Worm (Caenorhabditis elegans) whole organism, early embryonic: ENCODE results near the gene C03G6.17.

Source experiments
- B0310.2 ChIP-seq: sonication (generic microtip); optimal IDR thresholded peaks from 2 replicates; lab custom pipeline; 2016; ENCODE audit warnings: mild to moderate bottlenecking, missing genetic modification characterization, missing compliant biosample characterization
- aly-1 ChIP-seq: sonication (generic microtip); optimal IDR thresholded peaks from 2 replicates; lab custom pipeline; 2016; ENCODE audit warnings: missing genetic modification characterization, missing compliant biosample characterization
- ama-1 ChIP-seq: fragments of 150-350 bp; optimal IDR thresholded peaks from 2 replicates; lab custom pipeline; 2014
- ceh-13 ChIP-seq: fragments of 200-800 bp; sonication (Bioruptor generic); optimal IDR thresholded peaks from 2 replicates; lab custom pipeline; 2018; ENCODE audit warnings: mild to moderate bottlenecking, missing genetic modification characterization, missing compliant biosample characterization
- flt-1 ChIP-seq: fragments of 200-800 bp; sonication (Bioruptor generic); IDR thresholded peaks from 2 replicates; pipeline ENCODE4 v1.3.6; 2022; ENCODE audit warnings: missing genetic modification characterization, missing compliant biosample characterization
- hnd-1 ChIP-seq: sonication (generic microtip); optimal IDR thresholded peaks from 2 replicates; lab custom pipeline; 2016; ENCODE audit warnings: missing genetic modification characterization, missing compliant biosample characterization
- pes-1 ChIP-seq: fragments of 200-800 bp; sonication (Bioruptor generic); IDR thresholded peaks from 2 replicates; pipeline ENCODE4 v1.3.6; 2022; ENCODE audit warnings: missing genetic modification reagents, missing genetic modification characterization, missing compliant biosample characterization
- sea-1 ChIP-seq: fragments of 200-800 bp; sonication (Bioruptor generic); conservative IDR thresholded peaks from 2 replicates; pipeline ENCODE4 v1.3.6; 2022; ENCODE audit warnings: missing genetic modification characterization, missing compliant biosample characterization

- TF ChIP-seq flt-1 (GFP tag; lab: Robert Waterston, UW): no peak
- no peak for TF ChIP-seq aly-1 (tag; lab: Kevin White, UChicago)
- TF ChIP-seq ceh-13: no peak
- no peak for TF ChIP-seq pes-1 (GFP tag; lab: Robert Waterston, UW)
- TF ChIP-seq B0310.2 (tag; lab: Kevin White, UChicago): no peak
- no peak for TF ChIP-seq ama-1 (lab: Kevin White, UChicago)
- no peak for TF ChIP-seq sea-1 (GFP tag; lab: Robert Waterston, UW)
- no peak for TF ChIP-seq hnd-1 (tag; lab: Kevin White, UChicago)
These were observed 41.1 kb downstream of the C03G6.17 start, which contains the start of gene srh-187 for ce11 chrV:7339831-7340230.
